Fruit fly (Drosophila melanogaster) whole organism, embryonic: Measurements from ENCODE around the gene Usp10.
A peak's percentile ranks its signal among the peaks of the same experiment; 100 is the strongest.

Source experiments
- Ada2b ChIP-seq: fragments of 200-800 bp; sonication (Bioruptor generic); IDR thresholded peaks from 2 replicates; pipeline ENCODE4 v1.3.6; 2022; ENCODE audit warnings: missing biosample characterization, missing genetic modification characterization
- Antp ChIP-seq: fragments of 200-800 bp; sonication (Bioruptor generic); optimal IDR thresholded peaks from 3 replicates; lab custom pipeline; 2016; ENCODE audit warnings: missing biosample characterization, missing genetic modification characterization
- Atf-2 ChIP-seq: fragments of 200-800 bp; sonication (Bioruptor generic); optimal IDR thresholded peaks from 2 replicates; lab custom pipeline; 2016; ENCODE audit warnings: missing biosample characterization, missing genetic modification characterization
- CG12391 ChIP-seq: fragments of 200-800 bp; sonication (Bioruptor generic); optimal IDR thresholded peaks from 3 replicates; lab custom pipeline; 2018; ENCODE audit warnings: missing biosample characterization, mild to moderate bottlenecking, missing genetic modification characterization, moderate library complexity
- CG13894 ChIP-seq: fragments of 200-800 bp; sonication (Bioruptor generic); optimal IDR thresholded peaks from 3 replicates; lab custom pipeline; 2018; ENCODE audit warnings: missing biosample characterization, mild to moderate bottlenecking, missing genetic modification characterization, moderate library complexity
- CG14710 ChIP-seq: fragments of 200-800 bp; sonication (Bioruptor generic); optimal IDR thresholded peaks from 3 replicates; lab custom pipeline; 2019; ENCODE audit warnings: missing biosample characterization, mild to moderate bottlenecking, missing genetic modification characterization, moderate library complexity
- CG1647 ChIP-seq: fragments of 200-800 bp; sonication (Bioruptor generic); optimal IDR thresholded peaks from 3 replicates; lab custom pipeline; 2016; ENCODE audit warnings: missing biosample characterization, missing genetic modification characterization
- CG18619 ChIP-seq: fragments of 200-800 bp; sonication (Bioruptor generic); optimal IDR thresholded peaks from 3 replicates; lab custom pipeline; 2017; ENCODE audit warnings: missing biosample characterization, mild to moderate bottlenecking, missing genetic modification characterization
- CG2120 ChIP-seq: fragments of 200-800 bp; sonication (Bioruptor generic); optimal IDR thresholded peaks from 3 replicates; lab custom pipeline; 2016; ENCODE audit warnings: missing biosample characterization, missing genetic modification characterization
- CG2202 ChIP-seq: fragments of 200-800 bp; sonication (Bioruptor generic); optimal IDR thresholded peaks from 2 replicates; lab custom pipeline; 2018; ENCODE audit warnings: missing biosample characterization, mild to moderate bottlenecking, missing genetic modification characterization
- CG2678 ChIP-seq: fragments of 200-800 bp; sonication (Bioruptor generic); optimal IDR thresholded peaks from 3 replicates; lab custom pipeline; 2019; ENCODE audit warnings: missing biosample characterization, mild to moderate bottlenecking, missing genetic modification characterization, moderate library complexity
- CG30431 ChIP-seq: fragments of 200-800 bp; sonication (Bioruptor generic); optimal IDR thresholded peaks from 2 replicates; lab custom pipeline; 2017; ENCODE audit warnings: missing biosample characterization, missing genetic modification characterization
- CG3163 ChIP-seq: fragments of 200-800 bp; sonication (Bioruptor generic); optimal IDR thresholded peaks from 3 replicates; lab custom pipeline; 2016; ENCODE audit warnings: missing biosample characterization, missing genetic modification characterization
- CG32772 ChIP-seq: fragments of 200-800 bp; sonication (Bioruptor generic); IDR thresholded peaks from 2 replicates; pipeline ENCODE4 v1.3.6; 2022; ENCODE audit warnings: missing biosample characterization, missing genetic modification characterization
- CG4282 ChIP-seq: fragments of 200-800 bp; sonication (Bioruptor generic); optimal IDR thresholded peaks from 2 replicates; lab custom pipeline; 2016; ENCODE audit warnings: missing biosample characterization, missing genetic modification characterization
- CG4820 ChIP-seq: fragments of 200-800 bp; sonication (Bioruptor generic); optimal IDR thresholded peaks from 3 replicates; lab custom pipeline; 2016; ENCODE audit warnings: missing biosample characterization, missing genetic modification characterization
- CG6254 ChIP-seq: fragments of 200-800 bp; sonication (Bioruptor generic); optimal IDR thresholded peaks from 3 replicates; lab custom pipeline; 2017; ENCODE audit warnings: mild to moderate bottlenecking, missing biosample characterization, missing genetic modification reagents, missing genetic modification characterization
- CG7745 ChIP-seq: fragments of 200-800 bp; sonication (Bioruptor generic); optimal IDR thresholded peaks from 2 replicates; lab custom pipeline; 2018; ENCODE audit warnings: missing biosample characterization, mild to moderate bottlenecking, missing genetic modification characterization, moderate library complexity
- CG7987 ChIP-seq: fragments of 200-800 bp; sonication (Bioruptor generic); optimal IDR thresholded peaks from 2 replicates; lab custom pipeline; 2018; ENCODE audit warnings: missing biosample characterization, mild to moderate bottlenecking, missing genetic modification characterization, moderate library complexity
- CG8359 ChIP-seq: fragments of 200-800 bp; sonication (Bioruptor generic); optimal IDR thresholded peaks from 2 replicates; lab custom pipeline; 2017; ENCODE audit warnings: missing biosample characterization, mild to moderate bottlenecking, missing genetic modification characterization, borderline replicate concordance
- CG8388 ChIP-seq: fragments of 200-800 bp; sonication (Bioruptor generic); optimal IDR thresholded peaks from 2 replicates; lab custom pipeline; 2019; ENCODE audit warnings: missing biosample characterization, mild to moderate bottlenecking, missing genetic modification characterization, moderate library complexity
- CG8944 ChIP-seq: fragments of 200-800 bp; sonication (Bioruptor generic); optimal IDR thresholded peaks from 3 replicates; lab custom pipeline; 2016; ENCODE audit warnings: missing biosample characterization, missing genetic modification characterization
- Dll ChIP-seq: fragments of 200-800 bp; sonication (Bioruptor generic); IDR thresholded peaks from 4 replicates; pipeline ENCODE4 v1.3.6; 2022; ENCODE audit warnings: missing biosample characterization, missing genetic modification characterization; ENCODE audit not compliant: partially characterized antibody
- Ets65A ChIP-seq: fragments of 200-800 bp; sonication (Bioruptor generic); peaks from one replicate; lab custom pipeline; 2016; ENCODE audit warnings: missing biosample characterization, missing genetic modification characterization
- Ets97D ChIP-seq: fragments of 200-800 bp; sonication (Bioruptor generic); optimal IDR thresholded peaks from 3 replicates; lab custom pipeline; 2016; ENCODE audit warnings: missing biosample characterization, missing genetic modification characterization
- Hmr ChIP-seq: fragments of 200-800 bp; sonication (Bioruptor generic); optimal IDR thresholded peaks from 3 replicates; lab custom pipeline; 2017; ENCODE audit warnings: mild to moderate bottlenecking, missing biosample characterization, missing genetic modification reagents, missing genetic modification characterization
- Nf-YC ChIP-seq: fragments of 200-800 bp; optimal IDR thresholded peaks from 3 replicates; lab custom pipeline; 2019; ENCODE audit warnings: missing biosample characterization, mild to moderate bottlenecking, missing genetic modification characterization, moderate library complexity
- Opbp ChIP-seq: fragments of 200-800 bp; sonication (Bioruptor generic); IDR thresholded peaks from 3 replicates; pipeline ENCODE4 v1.3.6; 2022; ENCODE audit warnings: missing biosample characterization, missing genetic modification characterization; ENCODE audit not compliant: partially characterized antibody
- ase ChIP-seq: fragments of 200-800 bp; sonication (Bioruptor generic); IDR thresholded peaks from 3 replicates; pipeline ENCODE4 v1.3.6; 2022; ENCODE audit warnings: missing biosample characterization, missing genetic modification characterization
- crol ChIP-seq: fragments of 200-800 bp; sonication (Bioruptor generic); IDR thresholded peaks from 2 replicates; pipeline ENCODE4 v1.3.6; 2022; ENCODE audit warnings: missing biosample characterization, missing genetic modification characterization
- gce ChIP-seq: fragments of 200-800 bp; sonication (Bioruptor generic); IDR thresholded peaks from 3 replicates; pipeline ENCODE4 v1.3.6; 2022; ENCODE audit warnings: missing biosample characterization, missing genetic modification characterization
- kah ChIP-seq: fragments of 200-800 bp; sonication (Bioruptor generic); optimal IDR thresholded peaks from 2 replicates; lab custom pipeline; 2018; ENCODE audit warnings: missing biosample characterization, mild to moderate bottlenecking, missing genetic modification characterization
- lilli ChIP-seq: fragments of 200-800 bp; sonication (Bioruptor generic); optimal IDR thresholded peaks from 3 replicates; lab custom pipeline; 2016; ENCODE audit warnings: missing biosample characterization, missing genetic modification characterization
- nom ChIP-seq: fragments of 200-800 bp; sonication (Bioruptor generic); optimal IDR thresholded peaks from 2 replicates; lab custom pipeline; 2017; ENCODE audit warnings: missing biosample characterization, missing genetic modification characterization, mild to moderate bottlenecking, moderate library complexity, missing genetic modification reagents
- otp ChIP-seq: fragments of 200-800 bp; sonication (Bioruptor generic); IDR thresholded peaks from 3 replicates; pipeline ENCODE4, ENCODE4 v1.3.6; 2022; ENCODE audit warnings: missing biosample characterization, missing genetic modification characterization
- pnt ChIP-seq: fragments of 200-800 bp; sonication (Bioruptor generic); optimal IDR thresholded peaks from 3 replicates; lab custom pipeline; 2016; ENCODE audit warnings: missing biosample characterization, missing genetic modification characterization
- slbo ChIP-seq: fragments of 200-800 bp; sonication (Bioruptor generic); IDR thresholded peaks from 2 replicates; pipeline ENCODE4 v1.3.6; 2022; ENCODE audit warnings: missing biosample characterization, missing genetic modification characterization
- sna ChIP-seq: fragments of 200-800 bp; sonication (Bioruptor generic); IDR thresholded peaks from 2 replicates; pipeline ENCODE4 v1.3.6; 2022; ENCODE audit warnings: missing biosample characterization, missing genetic modification characterization; ENCODE audit not compliant: partially characterized antibody
- sqz ChIP-seq: fragments of 200-800 bp; sonication (Bioruptor generic); optimal IDR thresholded peaks from 3 replicates; lab custom pipeline; 2018; ENCODE audit warnings: missing biosample characterization, mild to moderate bottlenecking, missing genetic modification characterization
- toy ChIP-seq: fragments of 200-800 bp; sonication (Bioruptor generic); IDR thresholded peaks from 2 replicates; pipeline ENCODE4 v1.3.6; 2022; ENCODE audit warnings: missing biosample characterization, missing genetic modification characterization
- zen ChIP-seq: fragments of 200-800 bp; sonication (Bioruptor generic); optimal IDR thresholded peaks from 3 replicates; lab custom pipeline; 2018; ENCODE audit warnings: missing biosample characterization, mild to moderate bottlenecking, missing genetic modification characterization, moderate library complexity
- zf30C ChIP-seq: fragments of 200-800 bp; sonication (Bioruptor generic); optimal IDR thresholded peaks from 3 replicates; lab custom pipeline; 2018; ENCODE audit warnings: missing biosample characterization, mild to moderate bottlenecking, missing genetic modification characterization

Usp10 gene

DNA sequence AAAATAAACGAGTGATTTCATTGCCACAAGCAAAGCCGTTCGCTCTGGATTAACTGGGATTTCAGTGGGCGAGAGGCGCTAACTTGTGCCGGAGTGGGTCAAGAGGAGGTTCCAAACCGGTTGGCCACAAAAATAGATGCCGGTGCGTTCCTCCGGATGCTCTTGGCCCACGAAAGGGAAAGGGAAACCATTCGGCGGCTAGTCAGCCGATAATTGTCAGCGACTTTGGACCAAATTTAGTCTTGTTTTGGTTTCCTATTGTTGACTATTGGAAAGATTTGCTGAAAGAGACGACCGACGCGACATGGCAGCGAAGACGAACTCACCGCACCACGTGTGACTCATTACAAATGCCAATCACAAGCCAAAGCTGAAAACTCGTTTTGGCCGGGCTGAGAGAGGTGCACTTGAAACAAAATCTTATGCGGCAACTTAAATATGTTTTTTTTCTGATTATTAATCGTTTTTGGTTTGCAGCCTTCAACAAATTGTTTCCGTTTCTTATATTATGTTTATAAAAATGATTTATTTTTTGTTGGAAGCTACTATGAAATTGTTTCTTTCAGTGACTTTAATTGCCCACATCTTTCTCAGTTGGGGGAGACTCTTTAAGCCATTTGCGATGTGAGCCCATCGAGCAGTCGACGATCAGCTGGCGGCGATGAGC, 23.7 kb downstream of the Usp10 start, which contains the start of gene CG34056 (continued):
- TF ChIP-seq CG7987 (peak; percentile 58), Dll (0 out of 4 replicates have a peak, but pooled peaks have one; percentile 44), CG32772 (GFP tag; lab: Robert Waterston, UW) (peak; percentile 95), crol (GFP tag; lab: Robert Waterston, UW) (no peak), Nf-YC (tag; lab: Kevin White, UChicago) (peak; percentile 80), gce (peak; percentile 94), Ets97D (GFP tag; lab: Kevin White, UChicago) (peak; percentile 65), Ets65A (GFP tag; lab: Kevin White, UChicago) (peak; percentile 84), CG3163 (GFP tag; lab: Kevin White, UChicago) (no peak), Atf-2 (GFP tag; lab: Kevin White, UChicago) (peak; percentile 9), kah (GFP tag; lab: Kevin White, UChicago) (peak; percentile 87), slbo (peak; percentile 90), CG14710 (tag; lab: Kevin White, UChicago) (peak; percentile 89), sqz (GFP tag; lab: Kevin White, UChicago) (peak; percentile 93), CG4820 (GFP tag; lab: Kevin White, UChicago) (peak; percentile 94), Ada2b (GFP tag; lab: Robert Waterston, UW) (peak; percentile 97), CG8944 (peak; percentile 38), CG2120 (GFP tag; lab: Kevin White, UChicago) (peak; percentile 82), Antp (GFP tag; lab: Kevin White, UChicago) (peak; percentile 75), zf30C (GFP tag; lab: Kevin White, UChicago) (peak; percentile 30), sna (no peak), CG2202 (tag; lab: Kevin White, UChicago) (peak; percentile 60), otp (peak; percentile 90), nom (peak; percentile 94), CG30431 (peak; percentile 60), CG1647 (GFP tag; lab: Kevin White, UChicago) (peak; percentile 82), Hmr (peak; percentile 85), lilli (GFP tag; lab: Kevin White, UChicago) (peak; percentile 84), CG4282 (GFP tag; lab: Kevin White, UChicago) (no peak), Opbp (GFP tag; lab: Robert Waterston, UW) (no peak), CG8359 (GFP tag; lab: Kevin White, UChicago) (peak; percentile 82), CG7745 (no peak), ase (peak; percentile 90), CG13894 (tag; lab: Kevin White, UChicago) (peak; percentile 82), CG8388 (GFP tag; lab: Kevin White, UChicago) (peak; percentile 91), toy (GFP tag; lab: Robert Waterston, UW) (peak; percentile 87), pnt (peak; percentile 83), CG12391 (tag; lab: Kevin White, UChicago) (peak; percentile 88), CG6254 (GFP tag; lab: Kevin White, UChicago) (peak; percentile 89), CG2678 (tag; lab: Kevin White, UChicago) (peak; percentile 97), CG18619 (peak; percentile 74), zen (tag; lab: Kevin White, UChicago) (peak; percentile 88)
